Fruit fly (Drosophila melanogaster): Measurements from ENCODE around the gene PolG1.

Gene PolG1

dm6 chr2L:13869400-13869799 is 41.8 kb upstream of the PolG1 start (continued):
- TF ChIP-seq Hey (tag; optimal IDR thresholded peaks at IDR 0.05) (peak; percentile 82), Lpt (GFP tag; optimal IDR thresholded peaks at IDR 0.05) (no peak), B-H1 (GFP tag; IDR thresholded peaks at IDR 0.05) (no peak), CG1024 (GFP tag; IDR thresholded peaks at IDR 0.05) (no peak), aop (GFP tag; IDR thresholded peaks at IDR 0.05) (no peak), tll (GFP tag; optimal IDR thresholded peaks at IDR 0.05) (peak in 1 of 2 experiments; percentile 78), CG42726 (GFP tag; IDR thresholded peaks at IDR 0.05; ENCODE audit: partially characterized antibody) (no peak), GATAe (GFP tag; conservative IDR thresholded peaks at IDR 0.05) (no peak), az2 (GFP tag; optimal IDR thresholded peaks at IDR 0.05) (no peak), D (optimal IDR thresholded peaks at IDR 0.05) (peak; percentile 29), D (GFP tag; optimal IDR thresholded peaks at IDR 0.05) (no peak), sens (GFP tag) (peak; percentile 41), Eip74EF (GFP tag; optimal IDR thresholded peaks at IDR 0.05) (no peak), zen (tag; optimal IDR thresholded peaks at IDR 0.05) (peak; percentile 59), fd96Cb (tag; optimal IDR thresholded peaks at IDR 0.05) (no peak)

DNA sequence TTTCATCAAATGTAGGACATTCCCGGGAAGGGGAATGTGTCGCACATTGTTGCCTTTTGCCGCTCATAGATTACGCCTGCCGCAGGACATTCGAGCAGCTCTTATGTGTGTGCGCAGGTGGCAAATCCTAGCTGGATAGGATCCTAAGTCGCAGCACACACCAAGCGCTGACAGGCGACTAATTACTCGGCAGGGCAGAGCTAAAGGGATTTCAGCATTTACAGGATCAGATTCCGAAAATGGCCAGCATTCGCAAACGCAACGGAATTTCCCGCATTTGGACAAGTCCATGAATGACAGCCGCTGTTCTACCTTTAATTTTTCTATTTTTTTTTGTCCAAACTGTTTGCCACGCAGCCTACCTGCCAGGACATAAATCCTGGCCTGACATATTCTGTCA is 40.1 kb upstream of the PolG1 start:
- TF ChIP-seq CG3726 (GFP tag; IDR thresholded peaks at IDR 0.05) (0 out of 3 replicates have a peak, but pooled peaks have one; percentile 20), zen (tag; optimal IDR thresholded peaks at IDR 0.05) (peak; percentile 61), jing (GFP tag; optimal IDR thresholded peaks at IDR 0.05) (no peak), tll (GFP tag; optimal IDR thresholded peaks at IDR 0.05) (peak in 1 of 2 experiments; percentile 50)

DNA sequence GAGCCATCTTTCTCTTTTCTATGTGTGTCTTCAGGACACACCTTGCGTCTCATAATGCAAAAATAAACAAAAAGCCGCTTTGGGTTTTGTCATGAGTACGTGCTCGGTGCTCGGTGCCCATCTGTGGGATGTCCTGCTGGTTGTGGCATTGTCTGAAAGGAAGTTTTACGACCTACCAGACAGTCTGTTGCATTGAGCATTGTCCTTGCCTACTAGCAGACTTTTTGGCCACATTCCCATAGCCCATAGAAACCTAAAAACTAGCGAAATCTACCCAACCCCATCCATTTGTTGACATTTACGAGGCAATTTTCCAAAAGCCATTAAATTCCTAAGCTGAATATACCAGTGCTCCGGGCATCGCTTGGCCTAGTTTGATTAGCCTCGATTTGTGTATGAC is 23.5 kb upstream of the PolG1 start:
- no peak for TF ChIP-seq sug (tag; optimal IDR thresholded peaks at IDR 0.05)
- TF ChIP-seq D (optimal IDR thresholded peaks at IDR 0.05): peak; percentile 87
- TF ChIP-seq D (GFP tag; optimal IDR thresholded peaks at IDR 0.05): no peak
- TF ChIP-seq CG18599 (GFP tag; optimal IDR thresholded peaks at IDR 0.05): no peak
- peak; percentile 66 for TF ChIP-seq zen (tag; optimal IDR thresholded peaks at IDR 0.05)
- no peak for TF ChIP-seq nom (GFP tag; optimal IDR thresholded peaks at IDR 0.05)
- TF ChIP-seq cad (GFP tag; optimal IDR thresholded peaks at IDR 0.05): peak; percentile 81
- no peak for TF ChIP-seq Adf1 (GFP tag; IDR thresholded peaks at IDR 0.05)

dm6 chr2L:13849125-13849524 is 21.6 kb upstream of the PolG1 start, which contains the start of gene CG7968:
Gene CG7968, plus strand, starts transcription at chr2L:13849400.
- peak; percentile 93 for TF ChIP-seq exex (tag; optimal IDR thresholded peaks at IDR 0.05)
- no peak for TF ChIP-seq knrl (GFP tag; IDR thresholded peaks at IDR 0.05; ENCODE audit: partially characterized antibody)

DNA sequence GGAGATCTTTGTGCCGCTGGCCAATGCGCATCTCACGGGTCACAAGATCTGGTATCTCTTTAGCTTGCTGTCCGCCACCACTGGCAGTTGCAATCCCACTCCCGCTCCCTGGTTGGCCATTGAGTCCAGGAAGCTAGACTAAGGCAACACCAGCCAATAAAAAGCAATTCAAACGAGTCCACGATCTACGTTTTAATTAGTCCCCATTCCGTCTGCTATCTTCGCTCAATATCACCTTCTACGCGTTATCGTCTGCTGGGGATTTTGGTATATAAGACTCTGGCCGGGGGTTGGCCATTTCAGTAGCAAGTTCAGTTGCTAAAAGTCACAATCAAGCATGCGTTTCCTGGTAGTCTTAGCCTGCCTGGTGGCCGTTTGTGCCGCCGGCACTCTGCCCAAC is 20.1 kb upstream of the PolG1 start, which contains the start of gene CG7953:
TSS of gene CG7953 (plus strand) at position 301 of the 400 bp plus-strand sequence.
- TF ChIP-seq Ets65A (GFP tag) (peak; percentile 63), pho (GFP tag; optimal IDR thresholded peaks at IDR 0.05) (no peak), sob (GFP tag; IDR thresholded peaks at IDR 0.05) (0 out of 2 replicates have a peak, but pooled peaks have one; percentile 12), exex (tag; optimal IDR thresholded peaks at IDR 0.05) (peak; percentile 29)

DNA sequence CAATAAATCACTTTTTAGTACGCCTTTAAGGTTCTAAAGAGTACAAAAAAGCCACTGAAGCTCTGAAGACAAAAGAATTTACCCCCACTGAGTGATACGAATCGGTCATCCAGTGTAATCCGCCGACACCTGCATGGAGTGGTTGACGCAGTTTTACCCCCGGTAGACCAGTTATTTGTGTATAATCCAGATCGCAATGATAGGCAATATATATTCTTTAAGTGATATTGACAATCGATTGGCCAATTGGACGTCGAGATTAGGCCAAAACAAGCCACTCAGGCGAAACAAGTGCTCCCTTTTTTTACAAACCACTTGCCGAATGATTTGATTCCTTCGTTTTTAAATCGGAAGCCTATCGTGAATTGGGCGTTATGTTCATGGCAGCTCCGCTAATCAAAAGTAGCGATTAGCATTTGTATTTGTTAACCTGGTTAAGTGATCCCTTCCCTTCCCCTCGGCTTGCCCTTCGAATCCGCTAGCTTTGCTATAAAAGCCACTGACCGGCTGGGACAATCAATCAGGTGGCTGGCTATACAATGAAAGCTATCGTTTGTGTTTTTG is 18.7 kb upstream of the PolG1 start, which contains the start of gene CG7916:
TSS of gene CG7916 (plus strand) at position 514 of the 564 bp plus-strand sequence.
- TF ChIP-seq grn (GFP tag; optimal IDR thresholded peaks at IDR 0.05) (peak; percentile 46), Deaf1 (tag; optimal IDR thresholded peaks at IDR 0.05) (peak; percentile 48), exex (tag; optimal IDR thresholded peaks at IDR 0.05) (peak; percentile 75), h (optimal IDR thresholded peaks at IDR 0.05) (no peak), hbn (GFP tag; IDR thresholded peaks at IDR 0.05; ENCODE audit: partially characterized antibody) (no peak), sug (tag; optimal IDR thresholded peaks at IDR 0.05) (peak; percentile 90), CG34376 (GFP tag; optimal IDR thresholded peaks at IDR 0.05) (peak; percentile 41), Hey (tag; optimal IDR thresholded peaks at IDR 0.05) (peak; percentile 12), crol (GFP tag; IDR thresholded peaks at IDR 0.05) (peak; percentile 36; the same call in 1 of the 2 replicates), sens-2 (GFP tag; IDR thresholded peaks at IDR 0.05) (no peak)

Measured in whole organism, embryonic.